Fruit fly (Drosophila melanogaster) whole organism, adult: Measurements from ENCODE around the gene RanBP3.
A peak's percentile ranks its signal among the peaks of the same experiment; 100 is the strongest.

Experiments
- CG11617 ChIP-seq: fragments of 200-800 bp; sonication (Bioruptor generic); optimal IDR thresholded peaks from 2 replicates; lab custom pipeline; 2017; ENCODE audit warnings: mild to moderate bottlenecking, missing biosample characterization, missing genetic modification reagents, missing genetic modification characterization
- CG12768 ChIP-seq: fragments of 200-800 bp; sonication (Bioruptor generic); optimal IDR thresholded peaks from 2 replicates; lab custom pipeline; 2017; ENCODE audit warnings: missing biosample characterization, missing genetic modification characterization, mild to moderate bottlenecking, moderate library complexity, missing genetic modification reagents
- CG14711 ChIP-seq: fragments of 200-800 bp; sonication (Bioruptor generic); optimal IDR thresholded peaks from 2 replicates; lab custom pipeline; 2018; ENCODE audit warnings: missing biosample characterization, mild to moderate bottlenecking, missing genetic modification characterization, moderate library complexity
- CG1620 ChIP-seq: fragments of 200-800 bp; sonication (Bioruptor generic); optimal IDR thresholded peaks from 2 replicates; lab custom pipeline; 2016; ENCODE audit warnings: missing biosample characterization, missing genetic modification characterization
- CG33017 ChIP-seq: fragments of 200-800 bp; sonication (Bioruptor generic); optimal IDR thresholded peaks from 2 replicates; lab custom pipeline; 2018; ENCODE audit warnings: missing biosample characterization, mild to moderate bottlenecking, missing genetic modification characterization, moderate library complexity
- CG5204 ChIP-seq: fragments of 200-800 bp; sonication (Bioruptor generic); optimal IDR thresholded peaks from 2 replicates; lab custom pipeline; 2016; ENCODE audit warnings: missing biosample characterization, missing genetic modification characterization
- CG7045 ChIP-seq: fragments of 200-800 bp; sonication (Bioruptor generic); optimal IDR thresholded peaks from 2 replicates; lab custom pipeline; 2017; ENCODE audit warnings: missing biosample characterization, mild to moderate bottlenecking, missing genetic modification characterization
- CG7101 ChIP-seq: fragments of 200-800 bp; sonication (Bioruptor generic); optimal IDR thresholded peaks from 2 replicates; lab custom pipeline; 2018; ENCODE audit warnings: missing biosample characterization, mild to moderate bottlenecking, missing genetic modification characterization, moderate library complexity
- Clk ChIP-seq: fragments of 200-800 bp; sonication (Bioruptor generic); optimal IDR thresholded peaks from 2 replicates; lab custom pipeline; 2017; ENCODE audit warnings: missing biosample characterization, missing genetic modification characterization
- Crg-1 ChIP-seq: fragments of 200-800 bp; sonication (Bioruptor generic); optimal IDR thresholded peaks from 2 replicates; lab custom pipeline; 2016; ENCODE audit warnings: missing biosample characterization, missing genetic modification characterization
- Hr96 ChIP-seq: fragments of 200-800 bp; sonication (Bioruptor generic); optimal IDR thresholded peaks from 2 replicates; lab custom pipeline; 2016; ENCODE audit warnings: missing biosample characterization, missing genetic modification characterization
- Mnt ChIP-seq: fragments of 200-800 bp; sonication (Bioruptor generic); optimal IDR thresholded peaks from 2 replicates; lab custom pipeline; 2016; ENCODE audit warnings: missing biosample characterization, mild to moderate bottlenecking, missing genetic modification characterization
- bab1 ChIP-seq: fragments of 200-800 bp; sonication (Bioruptor generic); optimal IDR thresholded peaks from 3 replicates; lab custom pipeline; 2019; ENCODE audit warnings: missing biosample characterization, mild to moderate bottlenecking, missing genetic modification characterization, moderate library complexity
- cic ChIP-seq: fragments of 200-800 bp; sonication (Bioruptor generic); optimal IDR thresholded peaks from 2 replicates; lab custom pipeline; 2017; ENCODE audit warnings: missing biosample characterization, mild to moderate bottlenecking, missing genetic modification characterization, moderate library complexity
- cnc ChIP-seq, 2 experiments: fragments of >200 bp; optimal IDR thresholded peaks; 2 replicates each; lab custom pipeline; 2017
- kay ChIP-seq: fragments of 200-800 bp; sonication (Bioruptor generic); peaks from one replicate; lab custom pipeline; 2016; ENCODE audit warnings: missing biosample characterization, missing genetic modification characterization, borderline replicate concordance
- ovo ChIP-seq: fragments of 200-800 bp; sonication (Bioruptor generic); optimal IDR thresholded peaks from 2 replicates; lab custom pipeline; 2016; ENCODE audit warnings: missing biosample characterization, missing genetic modification characterization
- pad ChIP-seq: fragments of 200-800 bp; sonication (Bioruptor generic); optimal IDR thresholded peaks from 3 replicates; lab custom pipeline; 2017; ENCODE audit warnings: missing biosample characterization, missing genetic modification characterization, mild to moderate bottlenecking, moderate library complexity, missing genetic modification reagents
- tj ChIP-seq: fragments of 200-800 bp; sonication (Bioruptor generic); optimal IDR thresholded peaks from 3 replicates; lab custom pipeline; 2017; ENCODE audit warnings: missing biosample characterization, mild to moderate bottlenecking, missing genetic modification characterization, moderate library complexity
- toe ChIP-seq: fragments of 200-800 bp; sonication (Bioruptor generic); optimal IDR thresholded peaks from 2 replicates; lab custom pipeline; 2016; ENCODE audit warnings: missing biosample characterization, missing genetic modification characterization

The RanBP3 gene

dm6 chr3R:23763622-23764273 is 11.1 kb upstream of the RanBP3 start, which contains the start of gene Lsd-1:
Gene Lsd-1, plus strand, starts transcription at chr3R:23763857.
- TF ChIP-seq toe (GFP tag; lab: Kevin White, UChicago) (no peak), CG33017 (peak; percentile 31), CG14711 (tag; lab: Kevin White, UChicago) (peak; percentile 47), CG7101 (tag; lab: Kevin White, UChicago) (peak; percentile 15), cic (GFP tag; lab: Kevin White, UChicago) (peak; percentile 69), tj (GFP tag; lab: Kevin White, UChicago) (peak; percentile 5), CG12768 (GFP tag; lab: Kevin White, UChicago) (peak; percentile 63), Mnt (GFP tag; lab: Kevin White, UChicago) (peak; percentile 0), Hr96 (GFP tag; lab: Kevin White, UChicago) (no peak)

- TF ChIP-seq ovo (GFP tag; lab: Kevin White, UChicago) (no peak), Hr96 (GFP tag; lab: Kevin White, UChicago) (no peak), tj (GFP tag; lab: Kevin White, UChicago) (no peak), cic (GFP tag; lab: Kevin White, UChicago) (no peak), cnc (optimal IDR thresholded peaks at IDR 0.05; lab: Kevin White, UChicago) (no peak), CG14711 (tag; lab: Kevin White, UChicago) (no peak), kay (peak; percentile 76), Clk (GFP tag; lab: Kevin White, UChicago) (no peak), CG7045 (GFP tag; lab: Kevin White, UChicago) (no peak), Crg-1 (peak; percentile 43), CG33017 (no peak), CG12768 (GFP tag; lab: Kevin White, UChicago) (no peak), bab1 (GFP tag; lab: Kevin White, UChicago) (peak; percentile 19), toe (GFP tag; lab: Kevin White, UChicago) (no peak), CG7101 (tag; lab: Kevin White, UChicago) (no peak), CG11617 (no peak), CG5204 (GFP tag; lab: Kevin White, UChicago) (no peak), pad (peak; percentile 34), CG1620 (GFP tag; lab: Kevin White, UChicago) (peak; percentile 68), Mnt (GFP tag; lab: Kevin White, UChicago) (peak; percentile 3)
Observed at dm6 chr3R:23763015-23763414, 10.4 kb upstream of the RanBP3 start, which contains the start of gene udt. Gene udt, minus strand, starts transcription at chr3R:23763263.

- TF ChIP-seq CG7101 (tag; lab: Kevin White, UChicago) (peak; percentile 57), Mnt (GFP tag; lab: Kevin White, UChicago) (peak; percentile 48), Hr96 (GFP tag; lab: Kevin White, UChicago) (no peak), cic (GFP tag; lab: Kevin White, UChicago) (peak; percentile 24), ovo (GFP tag; lab: Kevin White, UChicago) (peak; percentile 0), kay (peak; percentile 93), CG12768 (GFP tag; lab: Kevin White, UChicago) (peak; percentile 64), pad (peak; percentile 47), CG5204 (GFP tag; lab: Kevin White, UChicago) (no peak), CG7045 (GFP tag; lab: Kevin White, UChicago) (no peak), CG11617 (peak; percentile 37), toe (GFP tag; lab: Kevin White, UChicago) (peak; percentile 9), Crg-1 (peak; percentile 40), Clk (GFP tag; lab: Kevin White, UChicago) (no peak), CG33017 (peak; percentile 46), tj (GFP tag; lab: Kevin White, UChicago) (no peak), cnc (optimal IDR thresholded peaks at IDR 0.05; lab: Kevin White, UChicago) (no peak), bab1 (GFP tag; lab: Kevin White, UChicago) (peak; percentile 70), CG1620 (GFP tag; lab: Kevin White, UChicago) (peak; percentile 60), CG14711 (tag; lab: Kevin White, UChicago) (peak; percentile 55)
Observed at dm6 chr3R:23760219-23761018, 7.8 kb upstream of the RanBP3 start, which contains the start of gene SdhD. Gene SdhD, minus strand, starts transcription at chr3R:23760600.

dm6 chr3R:23757912-23758607 is 5.4 kb upstream of the RanBP3 start, which contains the start of the genes PTPMT1 and Hrd3:
Gene PTPMT1, plus strand, starts transcription at chr3R:23758339.
Gene Hrd3, minus strand, starts transcription at chr3R:23758557.
- TF ChIP-seq CG33017 (peak; percentile 97), Mnt (GFP tag; lab: Kevin White, UChicago) (peak; percentile 95), CG7045 (GFP tag; lab: Kevin White, UChicago) (peak; percentile 99), Crg-1 (peak; percentile 98), ovo (GFP tag; lab: Kevin White, UChicago) (peak; percentile 95), CG5204 (GFP tag; lab: Kevin White, UChicago) (peak; percentile 99), Hr96 (GFP tag; lab: Kevin White, UChicago) (peak; percentile 98), CG1620 (GFP tag; lab: Kevin White, UChicago) (peak; percentile 99), toe (GFP tag; lab: Kevin White, UChicago) (peak; percentile 99), Clk (GFP tag; lab: Kevin White, UChicago) (peak; percentile 97), bab1 (GFP tag; lab: Kevin White, UChicago) (peak; percentile 96), cnc (optimal IDR thresholded peaks at IDR 0.05; lab: Kevin White, UChicago) (no peak), CG7101 (tag; lab: Kevin White, UChicago) (peak; percentile 98), tj (GFP tag; lab: Kevin White, UChicago) (peak; percentile 93), pad (peak; percentile 95), cic (GFP tag; lab: Kevin White, UChicago) (peak; percentile 88), CG14711 (tag; lab: Kevin White, UChicago) (peak; percentile 94), kay (no peak), CG11617 (peak; percentile 100), CG12768 (GFP tag; lab: Kevin White, UChicago) (peak; percentile 99)
